Fruit fly (Drosophila melanogaster) whole organism: Measurements from ENCODE around the gene CG12984.

Experiments
- CG8478 ChIP-seq: fragments of >200 bp; optimal IDR thresholded peaks from 2 replicates; lab custom pipeline; 2018; ENCODE audit warnings: inconsistent platforms
- Dll ChIP-seq: fragments of >200 bp; optimal IDR thresholded peaks from 2 replicates; lab custom pipeline; 2017
- EcR ChIP-seq, 2 experiments: fragments of >200 bp; optimal IDR thresholded peaks; 2 replicates each; lab custom pipeline; 2017; ENCODE audit warnings: missing biosample characterization in 2 of 2, missing genetic modification characterization in 2 of 2, missing genetic modification reagents in 2 of 2
- pan ChIP-seq: fragments of >200 bp; optimal IDR thresholded peaks from 2 replicates; lab custom pipeline; 2017
- psq ChIP-seq: fragments of >200 bp; optimal IDR thresholded peaks from 2 replicates; lab custom pipeline; 2017
- usp ChIP-seq: fragments of >200 bp; optimal IDR thresholded peaks from 2 replicates; lab custom pipeline; 2017; ENCODE audit warnings: missing biosample characterization, missing genetic modification characterization, mixed read lengths

The CG12984 gene

dm6 chr3L:21008255-21008815 lies 16.9 kb downstream of the CG12984 start:
- TF ChIP-seq EcR (GFP tag; optimal IDR thresholded peaks at IDR 0.05; lab: Kevin White, UChicago), result peak in 1 of 2 experiments; percentile 17
- no peak for TF ChIP-seq pan (lab: Kevin White, UChicago)

- TF ChIP-seq pan (lab: Kevin White, UChicago) (no peak), Dll (lab: Kevin White, UChicago) (peak; percentile 44)
Observed at dm6 chr3L:21008899-21009298, 17.4 kb downstream of the CG12984 start.

DNA sequence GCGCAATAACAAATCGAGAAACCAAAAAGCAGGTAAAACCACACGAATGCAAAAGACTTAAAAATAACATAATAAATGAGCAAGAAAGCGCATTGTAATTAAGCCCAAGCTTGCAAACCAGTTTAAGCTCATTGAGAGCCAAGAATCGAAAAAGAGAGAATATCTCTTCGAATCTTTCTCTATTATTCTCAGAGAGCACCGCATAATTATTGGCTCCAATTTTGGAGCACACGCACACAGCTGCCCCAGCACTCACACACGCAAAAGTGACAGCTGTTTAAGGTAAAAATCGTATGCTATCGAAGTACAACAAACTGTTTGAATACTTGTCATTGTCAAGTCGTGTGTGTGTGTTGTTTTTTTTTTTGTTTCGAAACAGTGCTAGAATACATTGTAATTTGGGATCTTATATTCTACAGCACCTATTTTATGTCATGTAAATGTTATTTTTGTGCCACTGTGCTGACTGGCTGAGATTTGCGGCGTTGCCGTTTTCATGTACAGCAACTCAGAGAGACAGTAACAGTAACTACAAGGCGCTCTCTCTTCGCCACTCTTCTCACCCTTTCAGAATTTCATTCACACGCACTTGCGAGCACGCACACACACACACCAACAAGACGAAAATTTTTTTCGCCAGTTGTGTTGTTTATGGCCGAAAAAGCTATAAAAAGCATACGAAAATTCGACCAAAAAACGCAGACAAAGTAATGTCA lies 18.1 kb downstream of the CG12984 start:
- TF ChIP-seq Dll (lab: Kevin White, UChicago), result peak; percentile 66
- no peak for TF ChIP-seq psq

dm6 chr3L:21010846-21011607 lies 19.6 kb downstream of the CG12984 start:
- TF ChIP-seq psq (no peak), Dll (lab: Kevin White, UChicago) (peak; percentile 74), CG8478 (lab: Kevin White, UChicago) (no peak), usp (GFP tag; lab: Kevin White, UChicago) (no peak), pan (lab: Kevin White, UChicago) (no peak), EcR (GFP tag; optimal IDR thresholded peaks at IDR 0.05; lab: Kevin White, UChicago) (no peak)

DNA sequence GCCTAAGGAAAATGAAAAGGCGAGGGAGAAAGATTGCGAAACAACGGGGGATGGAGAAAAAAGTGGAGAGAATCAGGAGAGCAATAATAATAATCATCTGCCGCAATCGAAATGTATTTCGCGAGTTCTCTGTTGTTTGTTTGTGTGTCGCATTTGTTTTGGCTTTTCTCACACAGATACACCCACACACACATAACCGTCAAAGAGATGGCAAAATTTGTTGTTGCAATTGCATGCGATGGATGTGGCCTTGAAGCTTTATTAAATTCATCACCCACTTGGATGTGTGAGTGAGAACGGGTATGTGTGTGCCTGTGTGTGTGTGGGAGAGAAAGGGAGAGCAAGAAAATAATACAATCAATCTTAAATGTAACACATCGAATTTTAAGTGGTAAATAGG lies 20.2 kb downstream of the CG12984 start:
- TF ChIP-seq psq (no peak), usp (GFP tag; lab: Kevin White, UChicago) (no peak), Dll (lab: Kevin White, UChicago) (peak; percentile 52), EcR (GFP tag; optimal IDR thresholded peaks at IDR 0.05; lab: Kevin White, UChicago) (no peak), CG8478 (lab: Kevin White, UChicago) (no peak), pan (lab: Kevin White, UChicago) (no peak)

DNA sequence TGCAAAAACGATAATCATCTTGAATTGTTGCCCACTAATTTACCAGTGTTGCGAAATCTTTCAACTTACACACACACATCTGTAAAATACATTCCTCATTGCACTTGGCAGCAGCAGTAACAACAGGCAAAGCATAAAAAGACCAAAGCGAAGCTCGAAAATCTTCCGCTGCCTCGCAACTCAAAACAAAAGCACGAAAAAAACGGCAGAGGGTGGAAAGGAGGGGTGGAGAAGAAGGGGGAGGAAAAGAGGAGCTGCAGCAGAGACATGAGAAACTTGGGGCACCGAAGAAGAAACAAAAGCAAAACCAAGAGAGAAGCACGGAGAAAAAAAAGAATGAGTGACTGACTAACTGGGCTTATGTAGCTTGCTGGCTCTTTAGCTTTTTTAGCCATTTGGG lies 22.0 kb downstream of the CG12984 start:
- TF ChIP-seq pan (lab: Kevin White, UChicago) (no peak), Dll (lab: Kevin White, UChicago) (no peak), psq (no peak), CG8478 (lab: Kevin White, UChicago) (no peak), usp (GFP tag; lab: Kevin White, UChicago) (no peak), EcR (GFP tag; optimal IDR thresholded peaks at IDR 0.05; lab: Kevin White, UChicago) (no peak)

dm6 chr3L:21014516-21014945 lies 23.1 kb downstream of the CG12984 start:
- TF ChIP-seq pan (lab: Kevin White, UChicago), result no peak
- TF ChIP-seq EcR (GFP tag; optimal IDR thresholded peaks at IDR 0.05; lab: Kevin White, UChicago), result no peak
- TF ChIP-seq usp (GFP tag; lab: Kevin White, UChicago), result no peak
- TF ChIP-seq psq, result no peak
- TF ChIP-seq CG8478 (lab: Kevin White, UChicago), result no peak
- TF ChIP-seq Dll (lab: Kevin White, UChicago), result no peak

DNA sequence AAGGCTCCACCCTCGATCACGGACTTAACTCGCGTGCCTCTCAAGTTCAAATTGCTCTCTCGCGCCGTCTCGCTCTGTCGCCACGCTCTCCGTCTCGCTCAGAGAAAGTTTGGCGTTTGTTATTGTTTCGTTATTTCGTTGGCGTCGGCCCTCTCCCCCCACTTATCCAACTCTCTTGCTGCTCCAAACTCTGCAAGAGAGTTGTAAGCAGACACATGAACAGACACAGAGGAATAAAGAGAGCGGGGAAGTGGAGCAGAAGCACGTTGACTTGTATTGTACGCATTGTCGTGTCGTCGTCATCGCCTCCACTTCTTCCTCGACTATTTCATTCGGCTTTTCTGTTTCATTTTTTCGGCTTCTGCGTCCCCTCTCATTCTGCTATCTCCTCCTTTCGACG lies 31.9 kb downstream of the CG12984 start:
- TF ChIP-seq Dll (lab: Kevin White, UChicago), result peak; percentile 89
- no peak for TF ChIP-seq CG8478 (lab: Kevin White, UChicago)
- TF ChIP-seq EcR (GFP tag; optimal IDR thresholded peaks at IDR 0.05; lab: Kevin White, UChicago), result peak in 1 of 2 experiments; percentile 87

- no peak for TF ChIP-seq pan (lab: Kevin White, UChicago)
- no peak for TF ChIP-seq usp (GFP tag; lab: Kevin White, UChicago)
- TF ChIP-seq CG8478 (lab: Kevin White, UChicago), result no peak
- no peak for TF ChIP-seq Dll (lab: Kevin White, UChicago)
- no peak for TF ChIP-seq EcR (GFP tag; optimal IDR thresholded peaks at IDR 0.05; lab: Kevin White, UChicago)
- TF ChIP-seq psq, result no peak
Observed at dm6 chr3L:21023795-21024194, 32.3 kb downstream of the CG12984 start.

DNA sequence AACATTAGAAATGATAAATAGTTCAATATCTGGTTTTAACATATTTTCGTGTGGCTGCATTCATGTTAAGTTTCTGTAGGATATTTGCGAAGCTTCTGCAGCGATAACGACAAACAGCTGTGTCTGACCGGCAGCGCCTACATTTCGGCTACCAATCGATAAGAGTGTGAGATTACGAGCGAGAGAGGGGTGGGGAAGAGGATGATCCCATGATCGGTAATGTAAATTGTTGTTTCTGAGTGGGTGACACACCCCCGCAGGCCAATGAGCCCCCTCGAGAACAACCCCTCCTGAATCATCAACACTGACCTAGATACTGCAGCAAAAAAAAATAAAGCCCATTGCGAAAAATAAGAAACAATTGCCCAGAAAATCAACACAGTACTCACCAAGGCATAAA lies 33.1 kb downstream of the CG12984 start:
- TF ChIP-seq Dll (lab: Kevin White, UChicago) (no peak), pan (lab: Kevin White, UChicago) (no peak), usp (GFP tag; lab: Kevin White, UChicago) (no peak), psq (no peak), CG8478 (lab: Kevin White, UChicago) (no peak), EcR (GFP tag; optimal IDR thresholded peaks at IDR 0.05; lab: Kevin White, UChicago) (no peak)

DNA sequence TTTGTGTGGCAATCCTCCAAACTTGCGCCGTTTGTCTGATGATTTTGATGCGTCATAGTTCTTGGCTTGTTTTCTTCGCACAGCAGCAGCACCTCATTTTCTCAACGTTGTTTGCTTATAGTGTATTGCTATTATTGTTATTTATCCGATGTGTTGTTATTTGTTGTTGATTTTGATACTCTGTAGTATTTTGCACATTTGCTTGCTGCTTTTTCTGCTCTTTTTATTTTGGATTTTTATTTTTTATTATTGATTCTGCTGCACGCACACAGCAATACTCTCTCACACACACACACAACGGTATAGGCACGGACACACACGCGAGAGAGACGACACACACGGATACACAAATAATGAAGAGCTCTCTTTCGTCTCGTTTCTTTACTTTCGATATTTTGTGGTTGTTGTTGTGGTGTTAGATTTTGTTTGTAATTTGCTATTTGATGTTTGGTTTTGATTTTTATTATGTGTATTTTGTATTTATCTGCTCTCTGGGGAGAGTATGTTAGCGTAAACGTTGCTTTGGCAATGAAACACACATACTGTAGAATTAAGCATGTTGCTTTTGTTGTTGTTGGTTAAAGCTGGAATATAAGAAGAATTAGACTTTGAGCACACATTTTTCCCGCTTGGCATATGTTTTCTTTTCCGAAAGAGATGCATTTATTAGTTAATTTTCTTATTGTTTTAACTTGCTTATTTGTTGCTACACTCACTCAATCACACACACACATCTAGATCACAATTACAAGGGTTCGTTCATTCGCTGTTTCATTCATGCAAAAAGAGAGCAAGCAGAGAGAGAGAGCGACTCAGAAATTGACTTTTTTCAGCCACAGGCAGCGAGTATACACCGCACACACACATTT lies 33.7 kb downstream of the CG12984 start:
- no peak for TF ChIP-seq usp (GFP tag; lab: Kevin White, UChicago)
- no peak for TF ChIP-seq Dll (lab: Kevin White, UChicago)
- no peak for TF ChIP-seq CG8478 (lab: Kevin White, UChicago)
- no peak for TF ChIP-seq EcR (GFP tag; optimal IDR thresholded peaks at IDR 0.05; lab: Kevin White, UChicago)
- no peak for TF ChIP-seq pan (lab: Kevin White, UChicago)
- no peak for TF ChIP-seq psq
